Fruit fly (Drosophila melanogaster) whole organism, wandering third instar larva: ENCODE data around the gene CG42853.
A peak's percentile ranks its signal among the peaks of the same experiment; 100 is the strongest.

ENCODE experiments used
- CG32264 ChIP-seq: fragments of 200-800 bp; sonication (Bioruptor generic); optimal IDR thresholded peaks from 2 replicates; lab custom pipeline; 2016; ENCODE audit warnings: missing biosample characterization, missing genetic modification characterization
- CG9705 ChIP-seq: fragments of 200-800 bp; sonication (Bioruptor generic); optimal IDR thresholded peaks from 2 replicates; lab custom pipeline; 2018; ENCODE audit warnings: missing biosample characterization, mild to moderate bottlenecking, missing genetic modification characterization
- CrebA ChIP-seq: fragments of 200-800 bp; sonication (Bioruptor generic); optimal IDR thresholded peaks from 2 replicates; lab custom pipeline; 2016; ENCODE audit warnings: missing biosample characterization, mild to moderate bottlenecking, missing genetic modification characterization, borderline replicate concordance
- Dfd ChIP-seq: fragments of >200 bp; optimal IDR thresholded peaks from 2 replicates; lab custom pipeline; 2017; ENCODE audit warnings: missing biosample characterization, missing genetic modification characterization
- Dif ChIP-seq: fragments of 200-275, 200-300 bp; sonication (Bioruptor generic); optimal IDR thresholded peaks from 2 replicates; lab custom pipeline; 2018; ENCODE audit warnings: missing biosample characterization, missing genetic modification characterization; ENCODE audit not compliant: partially characterized antibody
- GATAd ChIP-seq: sonication (Bioruptor generic); optimal IDR thresholded peaks from 2 replicates; lab custom pipeline; 2016; ENCODE audit warnings: missing biosample characterization, missing genetic modification characterization
- HLH106 ChIP-seq: fragments of 200-800 bp; optimal IDR thresholded peaks from 3 replicates; lab custom pipeline; 2019; ENCODE audit warnings: missing biosample characterization, mild to moderate bottlenecking, missing genetic modification characterization, moderate library complexity
- Hnf4 ChIP-seq: fragments of 200-800 bp; sonication (Bioruptor generic); optimal IDR thresholded peaks from 2 replicates; lab custom pipeline; 2016; ENCODE audit warnings: missing biosample characterization, mild to moderate bottlenecking, missing genetic modification characterization
- Hr78 ChIP-seq: fragments of >200 bp; optimal IDR thresholded peaks from 2 replicates; lab custom pipeline; 2017; ENCODE audit warnings: missing biosample characterization, missing genetic modification characterization
- Hr83 ChIP-seq: fragments of 200-300 bp; sonication (Bioruptor generic); optimal IDR thresholded peaks from 2 replicates; lab custom pipeline; 2016; ENCODE audit warnings: missing biosample characterization, mild to moderate bottlenecking, missing genetic modification characterization, moderate library complexity; ENCODE audit not compliant: poor library complexity, severe bottlenecking
- Jra ChIP-seq: sonication (Bioruptor generic); optimal IDR thresholded peaks from 2 replicates; lab custom pipeline; 2016; ENCODE audit warnings: missing biosample characterization, missing genetic modification characterization
- Mio ChIP-seq: sonication (Bioruptor generic); optimal IDR thresholded peaks from 2 replicates; lab custom pipeline; 2016; ENCODE audit warnings: missing biosample characterization, missing genetic modification characterization
- Myc ChIP-seq: fragments of >200 bp; optimal IDR thresholded peaks from 2 replicates; lab custom pipeline; 2017
- N ChIP-seq: fragments of >200 bp; optimal IDR thresholded peaks from 2 replicates; lab custom pipeline; 2018; ENCODE audit warnings: missing biosample characterization, missing external identifiers, missing genetic modification characterization
- OdsH ChIP-seq: fragments of 200-800 bp; sonication (Bioruptor generic); optimal IDR thresholded peaks from 2 replicates; lab custom pipeline; 2016; ENCODE audit warnings: missing biosample characterization, mild to moderate bottlenecking, missing genetic modification characterization
- Rel ChIP-seq, 2 experiments: fragments of 200-800 bp; sonication (Bioruptor generic) in 1 of 2; optimal IDR thresholded peaks; 2 replicates in 1 of 2; 3 replicates in 1 of 2; lab custom pipeline; 2016 to 2019; ENCODE audit warnings: mild to moderate bottlenecking in 2 of 2, missing biosample characterization in 2 of 2, missing genetic modification characterization in 2 of 2, moderate library complexity in 1 of 2
- Sp1 ChIP-seq: fragments of 200-800 bp; sonication (Bioruptor generic); optimal IDR thresholded peaks from 3 replicates; lab custom pipeline; 2019; ENCODE audit warnings: missing biosample characterization, mild to moderate bottlenecking, missing genetic modification characterization, moderate library complexity
- Vsx2 ChIP-seq: fragments of 200-300, 225-300 bp; sonication (Bioruptor generic); optimal IDR thresholded peaks from 2 replicates; lab custom pipeline; 2018; ENCODE audit warnings: missing biosample characterization, missing genetic modification characterization; ENCODE audit not compliant: partially characterized antibody
- br ChIP-seq: fragments of 200-800 bp; sonication (Bioruptor generic); optimal IDR thresholded peaks from 2 replicates; lab custom pipeline; 2016; ENCODE audit warnings: missing biosample characterization, missing genetic modification characterization
- brk ChIP-seq: fragments of 200-800 bp; sonication (Bioruptor generic); optimal IDR thresholded peaks from 2 replicates; lab custom pipeline; 2016; ENCODE audit warnings: missing biosample characterization, mild to moderate bottlenecking, missing genetic modification characterization
- dl ChIP-seq, 2 experiments: fragments of 175-275, 200-275 bp in 1 of 2; fragments of 200-275 bp in 1 of 2; sonication (Bioruptor generic); optimal IDR thresholded peaks; lab custom pipeline; 2018; ENCODE audit warnings: mild to moderate bottlenecking in 2 of 2, missing biosample characterization in 2 of 2, missing genetic modification characterization in 2 of 2, moderate library complexity in 2 of 2; ENCODE audit not compliant: partially characterized antibody in 2 of 2, insufficient read depth in 1 of 2
- dmrt93B ChIP-seq: fragments of 200-800 bp; sonication (Bioruptor generic); optimal IDR thresholded peaks from 2 replicates; lab custom pipeline; 2018; ENCODE audit warnings: missing biosample characterization, mild to moderate bottlenecking, missing genetic modification characterization
- dsf ChIP-seq: sonication (Bioruptor generic); optimal IDR thresholded peaks from 2 replicates; lab custom pipeline; 2016; ENCODE audit warnings: missing biosample characterization, missing genetic modification characterization, borderline replicate concordance
- ey ChIP-seq: fragments of 200-800 bp; sonication (Bioruptor generic); optimal IDR thresholded peaks from 2 replicates; lab custom pipeline; 2016; ENCODE audit warnings: missing biosample characterization, missing genetic modification characterization
- fru ChIP-seq: fragments of 200-800 bp; sonication (Bioruptor generic); optimal IDR thresholded peaks from 3 replicates; lab custom pipeline; 2016; ENCODE audit warnings: missing biosample characterization, mild to moderate bottlenecking, missing genetic modification characterization
- h ChIP-seq: fragments of 200-800 bp; sonication (Bioruptor generic); optimal IDR thresholded peaks from 3 replicates; lab custom pipeline; 2016; ENCODE audit warnings: missing biosample characterization, mild to moderate bottlenecking, missing genetic modification characterization
- jim ChIP-seq: fragments of 175-275, 200-325 bp; sonication (Bioruptor generic); optimal IDR thresholded peaks from 2 replicates; lab custom pipeline; 2016; ENCODE audit warnings: missing biosample characterization, mild to moderate bottlenecking, missing genetic modification characterization
- lola ChIP-seq: fragments of >200 bp; optimal IDR thresholded peaks from 2 replicates; lab custom pipeline; 2017; ENCODE audit warnings: missing biosample characterization, missing genetic modification characterization
- pan ChIP-seq: fragments of >200 bp; optimal IDR thresholded peaks from 2 replicates; lab custom pipeline; 2017
- psq ChIP-seq: fragments of 200-800 bp; sonication (Bioruptor generic); optimal IDR thresholded peaks from 3 replicates; lab custom pipeline; 2017; ENCODE audit warnings: missing biosample characterization, mild to moderate bottlenecking, missing genetic modification characterization, moderate library complexity
- rgr ChIP-seq: fragments of 200-800 bp; sonication (Bioruptor generic); optimal IDR thresholded peaks from 3 replicates; lab custom pipeline; 2016; ENCODE audit warnings: missing biosample characterization, mild to moderate bottlenecking, missing genetic modification characterization
- sage ChIP-seq: fragments of 200-800 bp; sonication (Bioruptor generic); optimal IDR thresholded peaks from 2 replicates; lab custom pipeline; 2016; ENCODE audit warnings: missing biosample characterization, mild to moderate bottlenecking, missing genetic modification characterization
- sv ChIP-seq: fragments of 200-800 bp; sonication (Bioruptor generic); optimal IDR thresholded peaks from 3 replicates; lab custom pipeline; 2016; ENCODE audit warnings: missing biosample characterization, missing genetic modification characterization
- tai ChIP-seq: sonication (Bioruptor generic); optimal IDR thresholded peaks from 2 replicates; lab custom pipeline; 2016; ENCODE audit warnings: missing biosample characterization, missing genetic modification characterization
- usp ChIP-seq: fragments of >200 bp; optimal IDR thresholded peaks from 2 replicates; lab custom pipeline; 2017; ENCODE audit warnings: missing biosample characterization, missing genetic modification characterization
- woc ChIP-seq: sonication (Bioruptor generic); optimal IDR thresholded peaks from 2 replicates; lab custom pipeline; 2016; ENCODE audit warnings: missing biosample characterization, mild to moderate bottlenecking, missing genetic modification characterization

Gene CG42853

DNA sequence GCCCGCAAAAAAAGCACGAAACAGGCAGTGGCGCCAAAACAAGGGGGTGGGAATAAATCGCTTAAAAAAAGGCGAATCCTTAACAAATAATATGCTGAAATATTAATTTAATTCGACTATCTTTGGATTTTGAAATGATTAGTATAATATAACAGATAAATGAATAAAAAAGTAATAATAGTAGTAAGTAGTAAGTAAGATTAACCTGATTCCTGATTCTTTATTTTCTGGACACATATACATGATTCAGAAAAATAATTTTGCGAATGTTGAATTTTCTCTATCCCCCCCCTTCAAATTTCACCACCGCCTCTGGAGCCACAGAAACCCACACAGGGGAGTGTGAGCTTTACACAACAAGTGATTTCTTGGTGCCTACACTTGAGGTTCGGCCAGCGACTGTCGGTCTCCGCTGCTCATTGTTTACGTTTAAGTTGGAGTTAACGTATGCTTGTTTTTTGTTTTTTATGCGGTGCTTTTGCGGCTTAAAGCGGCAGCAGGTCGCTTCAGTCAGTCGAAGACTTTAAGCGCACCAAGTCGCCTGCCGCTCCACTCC lies 26.7 kb upstream of the CG42853 start, which contains the start of gene CG7330 (continued):
- TF ChIP-seq OdsH (peak; percentile 88), Vsx2 (no peak), Myc (lab: Kevin White, UChicago) (no peak), CG9705 (GFP tag; lab: Kevin White, UChicago) (peak; percentile 58), CG32264 (GFP tag; lab: Kevin White, UChicago) (no peak), Hr78 (GFP tag; lab: Kevin White, UChicago) (no peak)
- TF ChIP-seq, all 38 proteins: peak for 18

DNA sequence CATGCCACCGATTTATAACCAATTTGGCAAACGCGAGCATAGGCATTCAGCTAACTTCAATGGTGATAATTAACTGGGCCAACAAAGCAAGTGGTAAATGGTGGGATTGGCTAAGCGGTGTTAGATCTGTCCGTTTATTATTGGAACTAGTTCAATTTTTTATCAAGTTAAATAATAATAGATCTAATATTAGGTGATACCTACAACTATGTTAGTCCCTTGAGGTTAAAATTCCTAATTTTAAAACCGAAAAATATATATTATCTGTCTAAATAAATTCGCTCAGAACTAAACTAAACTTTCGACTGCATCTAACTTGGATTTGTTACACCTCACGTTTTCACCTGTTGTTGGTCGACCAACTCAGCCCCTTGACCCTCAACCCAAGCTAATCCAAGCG lies 25.8 kb upstream of the CG42853 start:
- TF ChIP-seq pan (lab: Kevin White, UChicago) (no peak), HLH106 (no peak), OdsH (no peak), Dif (no peak), fru (GFP tag; lab: Kevin White, UChicago) (no peak), Hr78 (GFP tag; lab: Kevin White, UChicago) (no peak), Vsx2 (no peak), psq (no peak)

DNA sequence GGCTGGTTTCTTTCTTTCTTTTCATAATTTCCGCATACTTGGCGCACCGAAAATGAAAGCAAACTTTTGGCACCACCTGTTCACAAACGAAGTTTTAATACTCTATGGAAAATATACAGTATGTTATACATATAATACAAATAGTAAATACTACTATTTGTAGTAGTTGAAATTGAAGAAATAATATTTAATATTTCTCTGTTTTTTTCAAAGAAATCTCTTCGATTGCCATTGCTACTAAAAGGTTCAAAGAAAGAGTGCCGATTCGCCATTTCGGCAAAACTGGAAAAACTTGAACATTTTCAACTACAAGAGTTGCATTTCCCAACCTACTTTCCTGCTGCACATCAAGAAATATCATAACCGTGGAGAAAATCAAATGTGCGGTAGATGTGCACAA lies 25.0 kb upstream of the CG42853 start:
- TF ChIP-seq dsf (GFP tag; lab: Kevin White, UChicago) (no peak), h (GFP tag; lab: Kevin White, UChicago) (no peak), Mio (GFP tag; lab: Kevin White, UChicago) (no peak), usp (GFP tag; lab: Kevin White, UChicago) (no peak), fru (GFP tag; lab: Kevin White, UChicago) (no peak), CG9705 (GFP tag; lab: Kevin White, UChicago) (no peak), sv (GFP tag; lab: Kevin White, UChicago) (no peak), Sp1 (no peak), Rel (GFP tag; optimal IDR thresholded peaks at IDR 0.05; lab: Kevin White, UChicago) (no peak), Rel (tag; optimal IDR thresholded peaks at IDR 0.05; lab: Kevin White, UChicago) (no peak), rgr (GFP tag; lab: Kevin White, UChicago) (no peak), Dfd (GFP tag; lab: Kevin White, UChicago) (no peak)

DNA sequence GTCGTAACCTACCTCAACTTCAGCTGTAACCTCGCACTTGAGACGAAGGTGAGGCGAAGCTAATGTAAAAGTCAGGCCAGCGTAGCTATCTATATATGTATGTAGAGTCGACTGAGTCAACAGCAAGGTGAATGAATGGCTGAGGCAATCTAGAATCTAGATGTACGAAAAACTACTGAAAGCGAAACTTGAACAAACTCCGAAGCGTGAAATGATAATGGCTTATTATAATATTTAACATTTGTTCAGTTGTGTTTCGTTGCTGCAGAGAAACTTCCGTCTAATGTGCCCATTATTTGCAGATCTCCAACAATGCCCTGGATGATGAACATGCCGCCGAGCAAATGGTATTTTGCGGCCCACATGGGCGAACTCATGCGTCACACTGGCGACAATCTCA lies 22.8 kb upstream of the CG42853 start:
- no peak for TF ChIP-seq Myc (lab: Kevin White, UChicago)
- TF ChIP-seq Dfd (GFP tag; lab: Kevin White, UChicago): no peak
- TF ChIP-seq Hnf4 (GFP tag; lab: Kevin White, UChicago): no peak
- no peak for TF ChIP-seq Rel (GFP tag; optimal IDR thresholded peaks at IDR 0.05; lab: Kevin White, UChicago)
- no peak for TF ChIP-seq Rel (tag; optimal IDR thresholded peaks at IDR 0.05; lab: Kevin White, UChicago)
- no peak for TF ChIP-seq dmrt93B (GFP tag; lab: Kevin White, UChicago)
- no peak for TF ChIP-seq fru (GFP tag; lab: Kevin White, UChicago)
- TF ChIP-seq dsf (GFP tag; lab: Kevin White, UChicago): no peak
- TF ChIP-seq Hr83 (GFP tag; lab: Kevin White, UChicago): no peak
- no peak for TF ChIP-seq Jra
- no peak for TF ChIP-seq Vsx2
- TF ChIP-seq Mio (GFP tag; lab: Kevin White, UChicago): no peak
- no peak for TF ChIP-seq lola (GFP tag; lab: Kevin White, UChicago)
- TF ChIP-seq Sp1: no peak
- no peak for TF ChIP-seq dl (GFP tag; optimal IDR thresholded peaks at IDR 0.05; lab: Kevin White, UChicago; ENCODE audit: insufficient read depth in 1 of 2, partially characterized antibody in 2 of 2)

DNA sequence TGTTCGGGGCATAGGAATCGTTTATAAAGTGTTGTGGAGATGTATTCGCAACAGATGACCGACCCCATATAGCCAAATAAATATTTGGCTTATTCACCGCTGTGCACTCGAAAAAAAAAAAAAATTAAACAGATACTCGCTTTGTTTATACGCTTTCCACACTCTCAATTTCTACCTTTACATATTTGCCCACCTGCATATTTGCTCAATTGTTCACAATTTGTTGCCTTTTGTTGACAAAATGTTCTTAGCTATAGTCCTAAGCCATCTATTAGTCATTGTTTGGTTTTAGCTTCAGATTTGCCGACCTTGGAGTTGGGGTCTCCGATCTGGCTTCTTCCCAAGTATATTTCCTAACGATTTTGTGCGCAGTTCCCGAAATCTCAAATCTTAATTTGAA lies 21.2 kb upstream of the CG42853 start:
- TF ChIP-seq Mio (GFP tag; lab: Kevin White, UChicago) (no peak), rgr (GFP tag; lab: Kevin White, UChicago) (peak; percentile 68), sv (GFP tag; lab: Kevin White, UChicago) (no peak), OdsH (peak; percentile 55), N (GFP tag; lab: Kevin White, UChicago) (no peak), CrebA (GFP tag; lab: Kevin White, UChicago) (no peak), Dif (no peak), br (GFP tag; lab: Kevin White, UChicago) (no peak), woc (GFP tag; lab: Kevin White, UChicago) (no peak), sage (GFP tag; lab: Kevin White, UChicago) (no peak), brk (GFP tag; lab: Kevin White, UChicago) (no peak), psq (no peak), fru (GFP tag; lab: Kevin White, UChicago) (peak; percentile 24), Hnf4 (GFP tag; lab: Kevin White, UChicago) (peak; percentile 40), HLH106 (no peak), ey (GFP tag; lab: Kevin White, UChicago) (peak; percentile 31), tai (GFP tag; lab: Kevin White, UChicago) (peak; percentile 45), Hr83 (GFP tag; lab: Kevin White, UChicago) (peak; percentile 34), lola (GFP tag; lab: Kevin White, UChicago) (no peak), h (GFP tag; lab: Kevin White, UChicago) (peak; percentile 83), Dfd (GFP tag; lab: Kevin White, UChicago) (no peak), CG9705 (GFP tag; lab: Kevin White, UChicago) (no peak), Sp1 (no peak), CG32264 (GFP tag; lab: Kevin White, UChicago) (no peak), dmrt93B (GFP tag; lab: Kevin White, UChicago) (no peak), GATAd (no peak), dl (GFP tag; optimal IDR thresholded peaks at IDR 0.05; lab: Kevin White, UChicago; ENCODE audit: insufficient read depth in 1 of 2, partially characterized antibody in 2 of 2) (no peak), Hr78 (GFP tag; lab: Kevin White, UChicago) (no peak), dsf (GFP tag; lab: Kevin White, UChicago) (no peak), jim (no peak), Rel (GFP tag; optimal IDR thresholded peaks at IDR 0.05; lab: Kevin White, UChicago) (no peak), Rel (tag; optimal IDR thresholded peaks at IDR 0.05; lab: Kevin White, UChicago) (no peak), pan (lab: Kevin White, UChicago) (no peak)
